Fruit fly (Drosophila melanogaster) whole organism, adult: ENCODE measurements around the gene CG9737.

Source experiments
- CG11617 ChIP-seq: fragments of 200-800 bp; sonication (Bioruptor generic); optimal IDR thresholded peaks from 2 replicates; lab custom pipeline; 2017; ENCODE audit warnings: mild to moderate bottlenecking, missing biosample characterization, missing genetic modification reagents, missing genetic modification characterization
- CG12768 ChIP-seq: fragments of 200-800 bp; sonication (Bioruptor generic); optimal IDR thresholded peaks from 2 replicates; lab custom pipeline; 2017; ENCODE audit warnings: missing biosample characterization, missing genetic modification characterization, mild to moderate bottlenecking, moderate library complexity, missing genetic modification reagents
- CG14711 ChIP-seq: fragments of 200-800 bp; sonication (Bioruptor generic); optimal IDR thresholded peaks from 2 replicates; lab custom pipeline; 2018; ENCODE audit warnings: missing biosample characterization, mild to moderate bottlenecking, missing genetic modification characterization, moderate library complexity
- CG1620 ChIP-seq: fragments of 200-800 bp; sonication (Bioruptor generic); optimal IDR thresholded peaks from 2 replicates; lab custom pipeline; 2016; ENCODE audit warnings: missing biosample characterization, missing genetic modification characterization
- CG33017 ChIP-seq: fragments of 200-800 bp; sonication (Bioruptor generic); optimal IDR thresholded peaks from 2 replicates; lab custom pipeline; 2018; ENCODE audit warnings: missing biosample characterization, mild to moderate bottlenecking, missing genetic modification characterization, moderate library complexity
- CG5204 ChIP-seq: fragments of 200-800 bp; sonication (Bioruptor generic); optimal IDR thresholded peaks from 2 replicates; lab custom pipeline; 2016; ENCODE audit warnings: missing biosample characterization, missing genetic modification characterization
- CG7045 ChIP-seq: fragments of 200-800 bp; sonication (Bioruptor generic); optimal IDR thresholded peaks from 2 replicates; lab custom pipeline; 2017; ENCODE audit warnings: missing biosample characterization, mild to moderate bottlenecking, missing genetic modification characterization
- CG7101 ChIP-seq: fragments of 200-800 bp; sonication (Bioruptor generic); optimal IDR thresholded peaks from 2 replicates; lab custom pipeline; 2018; ENCODE audit warnings: missing biosample characterization, mild to moderate bottlenecking, missing genetic modification characterization, moderate library complexity
- Clk ChIP-seq: fragments of 200-800 bp; sonication (Bioruptor generic); optimal IDR thresholded peaks from 2 replicates; lab custom pipeline; 2017; ENCODE audit warnings: missing biosample characterization, missing genetic modification characterization
- Crg-1 ChIP-seq: fragments of 200-800 bp; sonication (Bioruptor generic); optimal IDR thresholded peaks from 2 replicates; lab custom pipeline; 2016; ENCODE audit warnings: missing biosample characterization, missing genetic modification characterization
- Hr96 ChIP-seq: fragments of 200-800 bp; sonication (Bioruptor generic); optimal IDR thresholded peaks from 2 replicates; lab custom pipeline; 2016; ENCODE audit warnings: missing biosample characterization, missing genetic modification characterization
- Mnt ChIP-seq: fragments of 200-800 bp; sonication (Bioruptor generic); optimal IDR thresholded peaks from 2 replicates; lab custom pipeline; 2016; ENCODE audit warnings: missing biosample characterization, mild to moderate bottlenecking, missing genetic modification characterization
- bab1 ChIP-seq: fragments of 200-800 bp; sonication (Bioruptor generic); optimal IDR thresholded peaks from 3 replicates; lab custom pipeline; 2019; ENCODE audit warnings: missing biosample characterization, mild to moderate bottlenecking, missing genetic modification characterization, moderate library complexity
- cic ChIP-seq: fragments of 200-800 bp; sonication (Bioruptor generic); optimal IDR thresholded peaks from 2 replicates; lab custom pipeline; 2017; ENCODE audit warnings: missing biosample characterization, mild to moderate bottlenecking, missing genetic modification characterization, moderate library complexity
- cnc ChIP-seq, 2 experiments: fragments of >200 bp; optimal IDR thresholded peaks; 2 replicates each; lab custom pipeline; 2017
- kay ChIP-seq: fragments of 200-800 bp; sonication (Bioruptor generic); peaks from one replicate; lab custom pipeline; 2016; ENCODE audit warnings: missing biosample characterization, missing genetic modification characterization, borderline replicate concordance
- ovo ChIP-seq: fragments of 200-800 bp; sonication (Bioruptor generic); optimal IDR thresholded peaks from 2 replicates; lab custom pipeline; 2016; ENCODE audit warnings: missing biosample characterization, missing genetic modification characterization
- pad ChIP-seq: fragments of 200-800 bp; sonication (Bioruptor generic); optimal IDR thresholded peaks from 3 replicates; lab custom pipeline; 2017; ENCODE audit warnings: missing biosample characterization, missing genetic modification characterization, mild to moderate bottlenecking, moderate library complexity, missing genetic modification reagents
- tj ChIP-seq: fragments of 200-800 bp; sonication (Bioruptor generic); optimal IDR thresholded peaks from 3 replicates; lab custom pipeline; 2017; ENCODE audit warnings: missing biosample characterization, mild to moderate bottlenecking, missing genetic modification characterization, moderate library complexity
- toe ChIP-seq: fragments of 200-800 bp; sonication (Bioruptor generic); optimal IDR thresholded peaks from 2 replicates; lab custom pipeline; 2016; ENCODE audit warnings: missing biosample characterization, missing genetic modification characterization

CG9737 gene

DNA sequence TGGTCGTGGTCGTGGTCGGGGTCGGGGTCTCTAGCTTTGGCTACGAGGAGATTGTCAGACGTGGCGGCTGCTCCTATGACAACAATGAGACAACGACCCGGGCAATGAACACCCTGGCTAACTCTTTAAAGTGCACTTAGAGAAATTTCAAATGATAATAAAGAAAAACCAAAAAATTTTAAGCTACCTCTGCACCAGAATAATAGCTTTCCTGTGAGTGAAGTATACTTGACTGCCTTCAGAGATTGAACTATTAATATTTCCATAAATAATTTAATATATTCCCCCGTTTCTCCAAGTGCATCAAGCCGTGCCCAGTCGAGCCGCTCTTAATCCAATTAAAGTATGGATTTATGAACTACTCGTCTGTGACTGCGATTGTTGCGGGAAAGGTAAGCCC is 20.6 kb upstream of the CG9737 start:
- TF ChIP-seq CG7045 (GFP tag; lab: Kevin White, UChicago) (no peak), cic (GFP tag; lab: Kevin White, UChicago) (no peak), toe (GFP tag; lab: Kevin White, UChicago) (no peak), Hr96 (no peak), CG7101 (tag; lab: Kevin White, UChicago) (no peak), CG11617 (no peak), CG33017 (tag; lab: Kevin White, UChicago) (no peak), CG5204 (GFP tag; lab: Kevin White, UChicago) (no peak), cnc (optimal IDR thresholded peaks at IDR 0.05; lab: Kevin White, UChicago) (no peak), bab1 (GFP tag; lab: Kevin White, UChicago) (no peak), CG12768 (GFP tag; lab: Kevin White, UChicago) (no peak), tj (GFP tag; lab: Kevin White, UChicago) (no peak), Clk (GFP tag; lab: Kevin White, UChicago) (no peak), CG14711 (tag; lab: Kevin White, UChicago) (no peak), ovo (GFP tag; lab: Kevin White, UChicago) (no peak), Mnt (GFP tag; lab: Kevin White, UChicago) (no peak), Crg-1 (GFP tag; lab: Kevin White, UChicago) (no peak)

DNA sequence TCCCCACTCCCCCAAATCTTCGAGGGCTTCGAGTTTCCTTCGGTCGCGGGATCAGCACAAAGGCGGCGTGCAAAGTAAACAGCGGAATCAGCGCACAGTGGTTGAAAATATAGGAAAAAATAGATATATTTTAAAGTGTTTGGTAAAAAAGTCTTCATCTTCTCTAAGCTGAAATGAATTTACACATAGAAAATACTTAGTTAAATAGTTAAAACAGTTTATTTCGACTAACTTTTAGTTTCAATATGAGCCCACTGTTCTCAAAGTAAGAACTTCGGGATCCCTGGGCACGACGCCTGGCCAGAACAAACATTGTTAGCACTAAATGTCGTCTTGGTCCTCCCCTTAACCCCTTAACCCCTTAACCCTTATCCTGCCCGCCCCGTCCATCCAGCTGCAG is 18.7 kb upstream of the CG9737 start:
- peak; percentile 10 for TF ChIP-seq tj (GFP tag; lab: Kevin White, UChicago)
- no peak for TF ChIP-seq Hr96

DNA sequence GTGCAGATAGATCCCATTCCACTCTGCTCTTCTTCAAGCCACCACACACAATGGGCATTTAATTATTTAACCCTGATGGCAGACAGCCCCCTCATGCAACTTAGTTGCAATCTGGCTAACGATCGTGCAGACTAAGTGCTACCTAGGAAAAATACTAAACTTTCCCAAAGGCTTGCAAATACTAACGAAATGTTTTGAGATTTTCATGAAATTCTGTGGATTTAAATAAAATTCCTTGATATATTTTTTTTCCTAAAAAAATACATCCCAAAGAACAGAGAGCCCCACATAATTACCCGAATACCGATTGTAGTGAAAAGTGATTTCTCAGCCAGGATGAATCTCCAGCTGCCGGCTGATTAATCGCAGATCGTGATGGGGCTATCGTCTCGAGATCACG is 16.4 kb upstream of the CG9737 start:
- TF ChIP-seq toe (GFP tag; lab: Kevin White, UChicago) (no peak), CG7101 (tag; lab: Kevin White, UChicago) (no peak), kay (GFP tag; lab: Kevin White, UChicago) (no peak), CG11617 (no peak), Hr96 (no peak), tj (GFP tag; lab: Kevin White, UChicago) (no peak), CG33017 (tag; lab: Kevin White, UChicago) (no peak), Mnt (GFP tag; lab: Kevin White, UChicago) (no peak), CG7045 (GFP tag; lab: Kevin White, UChicago) (no peak), CG12768 (GFP tag; lab: Kevin White, UChicago) (no peak), CG14711 (tag; lab: Kevin White, UChicago) (no peak), CG5204 (GFP tag; lab: Kevin White, UChicago) (no peak), ovo (GFP tag; lab: Kevin White, UChicago) (no peak), cnc (optimal IDR thresholded peaks at IDR 0.05; lab: Kevin White, UChicago) (no peak), bab1 (GFP tag; lab: Kevin White, UChicago) (no peak), Crg-1 (GFP tag; lab: Kevin White, UChicago) (no peak)

DNA sequence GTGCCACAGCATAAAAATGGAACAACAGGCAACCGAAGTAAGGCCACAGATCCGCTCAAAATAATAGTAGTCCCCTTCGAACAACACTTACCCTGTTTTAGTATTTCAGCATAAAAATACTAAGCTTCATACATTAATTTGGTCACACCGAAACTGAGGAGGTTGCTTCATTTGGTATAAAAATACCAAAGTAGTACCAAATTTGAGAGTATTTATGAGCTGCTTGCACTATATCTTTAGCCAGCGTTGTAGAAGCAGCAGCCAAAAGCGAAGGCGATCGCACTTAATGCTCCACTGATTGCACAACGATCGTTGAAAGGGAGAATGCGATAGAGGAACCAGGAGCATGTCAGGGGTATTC is 15.9 kb upstream of the CG9737 start:
- no peak for TF ChIP-seq CG7045 (GFP tag; lab: Kevin White, UChicago)
- TF ChIP-seq cnc (optimal IDR thresholded peaks at IDR 0.05; lab: Kevin White, UChicago) = no peak
- TF ChIP-seq cic (GFP tag; lab: Kevin White, UChicago) = no peak
- TF ChIP-seq Clk (GFP tag; lab: Kevin White, UChicago) = no peak
- TF ChIP-seq toe (GFP tag; lab: Kevin White, UChicago) = no peak
- TF ChIP-seq CG1620 = no peak

DNA sequence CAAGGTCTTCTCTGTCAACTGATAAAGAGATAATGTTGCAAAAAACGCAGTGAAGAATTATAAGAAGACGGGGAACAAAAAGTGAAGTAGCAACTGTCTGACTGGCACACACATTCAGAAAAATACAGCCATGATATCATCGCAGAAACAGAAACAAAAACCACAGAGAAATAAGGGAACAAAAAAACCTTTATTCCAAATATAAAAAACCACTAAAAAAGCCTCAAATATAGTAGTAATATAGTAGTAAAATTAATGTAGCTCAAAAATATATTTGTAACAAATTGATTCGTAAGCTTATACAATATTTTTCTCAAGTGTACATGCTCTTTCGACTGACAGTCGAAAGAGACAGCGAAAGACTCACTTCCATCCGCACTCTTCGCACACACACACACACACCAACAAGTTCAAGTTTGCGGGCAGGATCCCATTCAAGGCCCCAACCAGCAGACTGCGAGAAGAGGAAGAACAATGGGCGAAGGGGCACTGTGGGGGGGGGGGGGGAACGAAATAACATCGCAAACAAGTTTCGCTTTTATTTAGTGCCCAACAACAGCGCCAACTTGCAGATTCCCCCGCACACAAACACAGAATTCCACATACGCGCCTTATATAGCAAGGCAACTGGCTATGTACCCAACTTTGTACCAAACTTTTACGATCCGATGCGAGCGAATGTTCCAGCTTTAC is 15.3 kb upstream of the CG9737 start:
- TF ChIP-seq Crg-1 (GFP tag; lab: Kevin White, UChicago) (no peak), bab1 (GFP tag; lab: Kevin White, UChicago) (no peak), ovo (GFP tag; lab: Kevin White, UChicago) (no peak), CG7101 (tag; lab: Kevin White, UChicago) (no peak), CG12768 (GFP tag; lab: Kevin White, UChicago) (no peak), CG5204 (GFP tag; lab: Kevin White, UChicago) (no peak), CG11617 (no peak), CG14711 (tag; lab: Kevin White, UChicago) (no peak), Hr96 (no peak)

DNA sequence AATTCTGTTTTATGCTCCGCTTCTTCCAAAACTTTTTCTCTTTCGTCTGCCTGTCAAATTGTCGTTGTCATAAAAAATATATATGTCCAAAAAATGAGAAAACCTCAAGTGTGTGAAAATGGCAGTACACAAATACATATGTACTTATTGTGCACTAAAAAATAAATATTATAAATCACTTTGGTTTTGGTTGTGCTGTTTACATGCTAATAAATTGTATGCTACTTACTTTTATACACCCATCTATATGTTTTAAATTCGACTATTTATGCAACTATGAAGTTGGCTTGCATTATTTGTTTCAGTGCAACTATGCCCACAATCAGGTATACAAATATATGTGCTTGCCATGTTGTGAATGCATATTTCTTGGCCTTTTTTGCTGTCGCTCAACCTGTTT is 14.5 kb upstream of the CG9737 start:
- TF ChIP-seq CG11617 = no peak
- TF ChIP-seq bab1 (GFP tag; lab: Kevin White, UChicago) = no peak
- no peak for TF ChIP-seq Clk (GFP tag; lab: Kevin White, UChicago)
- no peak for TF ChIP-seq kay (GFP tag; lab: Kevin White, UChicago)
- no peak for TF ChIP-seq cic (GFP tag; lab: Kevin White, UChicago)
- TF ChIP-seq tj (GFP tag; lab: Kevin White, UChicago) = no peak
- no peak for TF ChIP-seq Hr96
- TF ChIP-seq pad (GFP tag; lab: Kevin White, UChicago) = no peak
- no peak for TF ChIP-seq toe (GFP tag; lab: Kevin White, UChicago)
- TF ChIP-seq CG5204 (GFP tag; lab: Kevin White, UChicago) = no peak

DNA sequence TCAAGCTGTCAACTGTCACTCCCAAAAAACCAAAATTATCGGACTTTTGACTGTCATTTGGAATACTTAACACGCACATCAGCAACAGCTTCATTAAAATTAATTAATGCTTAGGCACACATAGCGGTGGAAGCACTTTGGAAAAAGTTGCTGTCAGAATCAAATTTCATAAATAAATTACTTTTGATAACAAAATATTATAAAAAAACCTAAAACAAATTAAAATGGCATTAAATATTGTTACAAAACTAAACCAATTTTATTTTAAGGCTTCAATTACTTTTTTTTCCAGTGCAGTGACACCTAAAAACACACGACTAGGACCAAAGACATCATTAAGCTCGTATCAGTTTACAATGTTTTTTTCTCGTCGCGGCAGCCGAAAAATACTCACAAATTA is 13.1 kb upstream of the CG9737 start:
- TF ChIP-seq cnc (optimal IDR thresholded peaks at IDR 0.05; lab: Kevin White, UChicago) (no peak), CG11617 (no peak), Mnt (GFP tag; lab: Kevin White, UChicago) (no peak), pad (GFP tag; lab: Kevin White, UChicago) (no peak), cic (GFP tag; lab: Kevin White, UChicago) (no peak), ovo (GFP tag; lab: Kevin White, UChicago) (no peak)
